Worm (Caenorhabditis elegans) whole organism, L1 larva: ENCODE data around the gene srbc-68.

ENCODE experiments used
- Y116A8C.19 ChIP-seq: sonication (generic microtip); optimal IDR thresholded peaks from 2 replicates; lab custom pipeline; 2016; ENCODE audit warnings: missing compliant biosample characterization, missing genetic modification characterization, borderline replicate concordance
- aha-1 ChIP-seq: fragments of 150-350 bp; optimal IDR thresholded peaks from 2 replicates; lab custom pipeline; 2014; ENCODE audit warnings: missing biosample characterization, missing genetic modification characterization
- alr-1 ChIP-seq: fragments of 200-800 bp; sonication (Bioruptor generic); optimal IDR thresholded peaks from 2 replicates; lab custom pipeline; 2018; ENCODE audit warnings: borderline replicate concordance, mild to moderate bottlenecking, missing genetic modification characterization, missing compliant biosample characterization
- blmp-1 ChIP-seq: fragments of 150-350 bp; optimal IDR thresholded peaks from 2 replicates; lab custom pipeline; 2014; ENCODE audit warnings: missing biosample characterization, missing genetic modification characterization
- ceh-8 ChIP-seq: fragments of 200-800 bp; sonication (Bioruptor generic); optimal IDR thresholded peaks from 2 replicates; lab custom pipeline; 2018; ENCODE audit warnings: mild to moderate bottlenecking, missing genetic modification characterization, moderate library complexity, missing compliant biosample characterization
- ceh-90 ChIP-seq: sonication (generic microtip); optimal IDR thresholded peaks from 2 replicates; lab custom pipeline; 2016; ENCODE audit warnings: missing genetic modification characterization, missing compliant biosample characterization
- dsc-1 ChIP-seq: sonication (generic microtip); optimal IDR thresholded peaks from 2 replicates; lab custom pipeline; 2016; ENCODE audit warnings: mild to moderate bottlenecking, missing genetic modification characterization, missing compliant biosample characterization
- efl-1 ChIP-seq, 4 experiments: fragments of 150-350 bp; optimal IDR thresholded peaks in 3 of 4; peaks in 1 of 4; 1 replicate in 1 of 4; 2 replicates in 3 of 4; lab custom pipeline; 2014; ENCODE audit warnings: missing biosample characterization in 2 of 4, missing genetic modification characterization in 2 of 4, missing genetic modification reagents in 2 of 4
- egl-13 ChIP-seq: sonication (generic microtip); optimal IDR thresholded peaks from 2 replicates; lab custom pipeline; 2016; ENCODE audit warnings: missing genotype, missing genetic modification reagents, missing genetic modification characterization, missing compliant biosample characterization
- elt-2 ChIP-seq: sonication (generic microtip); optimal IDR thresholded peaks from 2 replicates; lab custom pipeline; 2016; ENCODE audit warnings: missing genetic modification characterization, mild to moderate bottlenecking, inconsistent platforms, missing compliant biosample characterization, missing genetic modification reagents
- grh-1 ChIP-seq: fragments of 200-800 bp; sonication (Bioruptor generic); IDR thresholded peaks from 2 replicates; pipeline ENCODE4 v1.3.6; 2022; ENCODE audit warnings: missing genetic modification reagents, missing genetic modification characterization, missing compliant biosample characterization
- hlh-17 ChIP-seq: fragments of 200-800 bp; sonication (Bioruptor generic); optimal IDR thresholded peaks from 2 replicates; lab custom pipeline; 2018; ENCODE audit warnings: missing genetic modification characterization, mild to moderate bottlenecking, missing compliant biosample characterization, moderate library complexity, borderline replicate concordance
- hlh-4 ChIP-seq: sonication (generic microtip); optimal IDR thresholded peaks from 2 replicates; lab custom pipeline; 2016; ENCODE audit warnings: mild to moderate bottlenecking, missing genetic modification characterization, missing compliant biosample characterization
- hpl-2 ChIP-seq: fragments of 150-350 bp; optimal IDR thresholded peaks from 2 replicates; lab custom pipeline; 2014; ENCODE audit warnings: missing biosample characterization, missing genetic modification reagents, missing genetic modification characterization
- isw-1 ChIP-seq: fragments of 200-800 bp; sonication (Bioruptor generic); IDR thresholded peaks from 2 replicates; pipeline ENCODE4 v1.3.6; 2022; ENCODE audit warnings: missing genetic modification characterization, missing compliant biosample characterization
- jun-1 ChIP-seq: fragments of 150-350 bp; optimal IDR thresholded peaks from 2 replicates; lab custom pipeline; 2014; ENCODE audit warnings: missing biosample characterization, missing genetic modification reagents, missing genetic modification characterization
- lin-14 ChIP-seq: fragments of 200-800 bp; sonication (Bioruptor generic); optimal IDR thresholded peaks from 2 replicates; lab custom pipeline; 2018; ENCODE audit warnings: mild to moderate bottlenecking, missing genetic modification characterization, moderate library complexity, missing compliant biosample characterization
- lin-15B ChIP-seq: fragments of 150-350 bp; sonication (generic microtip); optimal IDR thresholded peaks from 3 replicates; lab custom pipeline; 2014; ENCODE audit warnings: missing biosample characterization, missing genetic modification characterization
- lin-35 ChIP-seq, 2 experiments: fragments of 150-350 bp; optimal IDR thresholded peaks; 2 replicates each; lab custom pipeline; 2014; ENCODE audit warnings: missing biosample characterization in 2 of 2, missing genetic modification characterization in 2 of 2, missing genetic modification reagents in 2 of 2
- lin-39 ChIP-seq: fragments of 150-350 bp; optimal IDR thresholded peaks from 2 replicates; lab custom pipeline; 2014; ENCODE audit warnings: missing biosample characterization, missing genetic modification reagents, missing genetic modification characterization
- lir-3 ChIP-seq: sonication (generic microtip); optimal IDR thresholded peaks from 2 replicates; lab custom pipeline; 2016; ENCODE audit warnings: mild to moderate bottlenecking, missing genetic modification characterization, moderate library complexity, missing compliant biosample characterization; ENCODE audit not compliant: poor library complexity
- lsy-2 ChIP-seq, 2 experiments: fragments of 150-350 bp; optimal IDR thresholded peaks; 2 replicates each; lab custom pipeline; 2014; ENCODE audit warnings: missing biosample characterization in 2 of 2, missing genetic modification characterization in 2 of 2
- mep-1 ChIP-seq: fragments of 150-350 bp; optimal IDR thresholded peaks from 2 replicates; lab custom pipeline; 2014; ENCODE audit warnings: missing biosample characterization, missing genetic modification characterization
- nhr-11 ChIP-seq: fragments of 150-350 bp; optimal IDR thresholded peaks from 2 replicates; lab custom pipeline; 2014; ENCODE audit warnings: missing biosample characterization, missing genetic modification characterization
- nhr-19 ChIP-seq: fragments of 200-800 bp; sonication (Bioruptor generic); conservative IDR thresholded peaks from 2 replicates; pipeline ENCODE4 v1.3.6; 2022; ENCODE audit warnings: missing genetic modification characterization, missing compliant biosample characterization
- nhr-237 ChIP-seq: fragments of 150-350 bp; optimal IDR thresholded peaks from 2 replicates; lab custom pipeline; 2014; ENCODE audit warnings: missing biosample characterization, missing genetic modification characterization
- nhr-28 ChIP-seq: fragments of 150-350 bp; optimal IDR thresholded peaks from 2 replicates; lab custom pipeline; 2014; ENCODE audit warnings: missing biosample characterization, missing genetic modification characterization
- nhr-47 ChIP-seq: sonication (generic microtip); optimal IDR thresholded peaks from 2 replicates; lab custom pipeline; 2016; ENCODE audit warnings: mild to moderate bottlenecking, missing genetic modification characterization, moderate library complexity, missing compliant biosample characterization
- nhr-76 ChIP-seq: sonication (generic microtip); optimal IDR thresholded peaks from 2 replicates; lab custom pipeline; 2017; ENCODE audit warnings: missing biosample characterization, missing genetic modification characterization
- nhr-85 ChIP-seq: sonication (generic microtip); peaks from one replicate; lab custom pipeline; 2016; ENCODE audit warnings: missing genetic modification characterization, inconsistent platforms, missing compliant biosample characterization
- nhr-90 ChIP-seq: sonication (generic microtip); optimal IDR thresholded peaks from 2 replicates; lab custom pipeline; 2016; ENCODE audit warnings: mild to moderate bottlenecking, missing genetic modification characterization, missing compliant biosample characterization; ENCODE audit not compliant: poor library complexity
- pax-3 ChIP-seq: fragments of 200-800 bp; sonication (Bioruptor generic); optimal IDR thresholded peaks from 2 replicates; lab custom pipeline; 2018; ENCODE audit warnings: mild to moderate bottlenecking, missing genetic modification characterization, moderate library complexity, missing compliant biosample characterization
- pqm-1 ChIP-seq: sonication (generic microtip); optimal IDR thresholded peaks from 3 replicates; lab custom pipeline; 2017; ENCODE audit warnings: missing biosample characterization, missing genetic modification characterization
- rnt-1 ChIP-seq: sonication (generic microtip); optimal IDR thresholded peaks from 2 replicates; lab custom pipeline; 2016; ENCODE audit warnings: mild to moderate bottlenecking, missing genetic modification characterization, moderate library complexity, missing compliant biosample characterization
- skn-1 ChIP-seq: fragments of 150-350 bp; optimal IDR thresholded peaks from 2 replicates; lab custom pipeline; 2014; ENCODE audit warnings: missing biosample characterization, missing genetic modification characterization
- sptf-1 ChIP-seq: fragments of 150-350 bp; optimal IDR thresholded peaks from 2 replicates; lab custom pipeline; 2014; ENCODE audit warnings: missing biosample characterization, missing genetic modification characterization
- swsn-7 ChIP-seq: sonication (generic microtip); optimal IDR thresholded peaks from 2 replicates; lab custom pipeline; 2016; ENCODE audit warnings: missing genetic modification characterization, missing compliant biosample characterization
- tbx-2 ChIP-seq: sonication (generic microtip); optimal IDR thresholded peaks from 2 replicates; lab custom pipeline; 2016; ENCODE audit warnings: missing genetic modification characterization, missing compliant biosample characterization
- unc-62 ChIP-seq: fragments of 150-350 bp; optimal IDR thresholded peaks from 2 replicates; lab custom pipeline; 2014; ENCODE audit warnings: missing biosample characterization, missing genetic modification reagents, missing genetic modification characterization
- zag-1 ChIP-seq: fragments of 150-350 bp; optimal IDR thresholded peaks from 2 replicates; lab custom pipeline; 2014; ENCODE audit warnings: missing biosample characterization, missing genetic modification characterization
- zip-4 ChIP-seq: fragments of 200-800 bp; sonication (Bioruptor generic); optimal IDR thresholded peaks from 2 replicates; lab custom pipeline; 2018; ENCODE audit warnings: mild to moderate bottlenecking, missing genetic modification characterization, moderate library complexity, missing compliant biosample characterization
- ztf-4 ChIP-seq: fragments of 150-350 bp; optimal IDR thresholded peaks from 2 replicates; lab custom pipeline; 2014; ENCODE audit warnings: missing biosample characterization, missing genetic modification characterization

Gene srbc-68

ce11 chrV:3555986-3556385 is 9.6 kb upstream of the srbc-68 start, which contains the start of gene grl-30:
TSS of gene grl-30 (plus strand) at chrV:3556286.
- TF ChIP-seq sptf-1 (tag; lab: Kevin White, UChicago) (no peak), ceh-90 (tag; lab: Kevin White, UChicago) (no peak), pqm-1 (no peak), nhr-85 (tag; lab: Kevin White, UChicago) (no peak), hpl-2 (no peak), rnt-1 (tag; lab: Kevin White, UChicago) (no peak), Y116A8C.19 (tag; lab: Kevin White, UChicago) (no peak), zip-4 (GFP tag; lab: Kevin White, UChicago) (no peak)

ce11 chrV:3554869-3555268 is 8.5 kb upstream of the srbc-68 start, which contains the start of gene grl-29:
TSS of gene grl-29 (minus strand) at chrV:3555236.
- no peak for TF ChIP-seq hlh-4 (tag; lab: Kevin White, UChicago)
- TF ChIP-seq jun-1: no peak
- no peak for TF ChIP-seq zag-1 (tag; lab: Kevin White, UChicago)
- TF ChIP-seq hlh-17: no peak
- no peak for TF ChIP-seq nhr-47 (tag; lab: Kevin White, UChicago)
- TF ChIP-seq tbx-2 (tag; lab: Kevin White, UChicago): no peak
- no peak for TF ChIP-seq nhr-76 (tag; lab: Kevin White, UChicago)
- no peak for TF ChIP-seq swsn-7 (tag; lab: Kevin White, UChicago)
- no peak for TF ChIP-seq mep-1 (tag; lab: Kevin White, UChicago)
- no peak for TF ChIP-seq skn-1 (tag; lab: Kevin White, UChicago)
- no peak for TF ChIP-seq lin-39 (tag; lab: Kevin White, UChicago)
- TF ChIP-seq pqm-1: no peak
- TF ChIP-seq lin-15B: no peak
- no peak for TF ChIP-seq grh-1 (GFP tag; lab: Robert Waterston, UW)
- TF ChIP-seq nhr-90 (tag; lab: Kevin White, UChicago): no peak
- TF ChIP-seq Y116A8C.19 (tag; lab: Kevin White, UChicago): no peak
- no peak for TF ChIP-seq ceh-8 (GFP tag; lab: Kevin White, UChicago)

DNA sequence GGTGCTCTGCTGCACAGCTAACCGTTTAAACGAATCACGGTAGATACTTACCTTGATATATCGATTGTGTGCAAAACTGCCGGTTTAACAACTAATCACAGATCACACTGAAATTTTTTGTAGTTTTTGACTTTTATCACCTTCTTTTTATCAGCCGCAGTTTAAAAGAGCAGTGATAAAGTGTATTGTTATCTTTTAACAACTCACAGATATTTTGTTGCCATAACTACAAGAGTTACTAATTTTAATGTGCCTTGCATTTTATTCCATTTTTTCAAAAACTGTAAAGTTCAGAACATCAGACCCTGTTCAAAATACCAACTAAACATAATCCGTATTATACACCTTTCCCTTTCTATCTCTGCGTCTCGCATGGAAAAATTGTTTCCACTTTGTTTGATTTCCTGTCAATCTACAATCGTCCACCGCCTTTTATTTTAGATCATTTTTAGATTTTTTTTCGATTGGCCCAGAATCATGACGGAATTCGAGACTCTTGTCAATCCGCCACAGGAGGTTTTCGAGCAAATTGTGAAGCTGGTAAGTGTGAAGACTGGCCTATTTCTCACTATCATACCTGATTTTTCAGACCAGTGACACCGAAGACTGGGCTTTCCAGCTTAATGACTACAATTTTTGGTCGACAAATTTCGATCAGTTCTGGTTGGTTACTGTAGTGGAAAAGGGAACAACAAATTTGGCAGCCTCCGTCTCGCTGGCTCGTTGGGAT is 6.5 kb upstream of the srbc-68 start, which contains the start of gene T24A6.20:
TSS of gene T24A6.20 (plus strand) at position 395 of the 730 bp plus-strand sequence.
- TF ChIP-seq lin-39 (tag; lab: Kevin White, UChicago) (no peak), skn-1 (tag; lab: Kevin White, UChicago) (no peak), nhr-237 (tag; lab: Kevin White, UChicago) (no peak), aha-1 (tag; lab: Kevin White, UChicago) (no peak), lir-3 (no peak), isw-1 (GFP tag; lab: Robert Waterston, UW) (no peak), ztf-4 (no peak), nhr-11 (tag; lab: Kevin White, UChicago) (no peak), Y116A8C.19 (tag; lab: Kevin White, UChicago) (no peak), lsy-2 (tag; optimal IDR thresholded peaks at IDR 0.05; lab: Kevin White, UChicago) (no peak), dsc-1 (no peak), egl-13 (tag; lab: Kevin White, UChicago) (no peak), nhr-28 (tag; lab: Kevin White, UChicago) (no peak), lin-35 (GFP tag; optimal IDR thresholded peaks at IDR 0.05; lab: Kevin White, UChicago) (no peak), nhr-19 (GFP tag; lab: Robert Waterston, UW) (no peak), blmp-1 (peak; percentile 35), lin-14 (no peak), efl-1 (optimal IDR thresholded peaks at IDR 0.05; lab: Kevin White, UChicago) (no peak), efl-1 (GFP tag; optimal IDR thresholded peaks at IDR 0.05 in 1 of 2; lab: Kevin White, UChicago) (peak in 1 of 2 experiments; percentile 91), unc-62 (GFP tag; lab: Kevin White, UChicago) (no peak), hpl-2 (no peak), pax-3 (tag; lab: Kevin White, UChicago) (no peak), elt-2 (tag; lab: Kevin White, UChicago) (peak; percentile 70), alr-1 (tag; lab: Kevin White, UChicago) (no peak)
